Worm (Caenorhabditis elegans) whole organism, L4/young adult: Measurements from ENCODE around the gene ZC416.2.

Experiments used
- W03F9.2 ChIP-seq: fragments of 150-350 bp; optimal IDR thresholded peaks from 2 replicates; lab custom pipeline; 2014; ENCODE audit warnings: missing biosample characterization, missing genetic modification characterization
- dao-5 ChIP-seq: sonication (generic microtip); optimal IDR thresholded peaks from 2 replicates; lab custom pipeline; 2016; ENCODE audit warnings: missing genotype, missing genetic modification characterization, moderate library complexity, missing compliant biosample characterization
- him-1 ChIP-seq: sonication (generic microtip); optimal IDR thresholded peaks from 2 replicates; lab custom pipeline; 2016; ENCODE audit warnings: missing genotype, missing genetic modification reagents, missing genetic modification characterization, missing compliant biosample characterization

DNA sequence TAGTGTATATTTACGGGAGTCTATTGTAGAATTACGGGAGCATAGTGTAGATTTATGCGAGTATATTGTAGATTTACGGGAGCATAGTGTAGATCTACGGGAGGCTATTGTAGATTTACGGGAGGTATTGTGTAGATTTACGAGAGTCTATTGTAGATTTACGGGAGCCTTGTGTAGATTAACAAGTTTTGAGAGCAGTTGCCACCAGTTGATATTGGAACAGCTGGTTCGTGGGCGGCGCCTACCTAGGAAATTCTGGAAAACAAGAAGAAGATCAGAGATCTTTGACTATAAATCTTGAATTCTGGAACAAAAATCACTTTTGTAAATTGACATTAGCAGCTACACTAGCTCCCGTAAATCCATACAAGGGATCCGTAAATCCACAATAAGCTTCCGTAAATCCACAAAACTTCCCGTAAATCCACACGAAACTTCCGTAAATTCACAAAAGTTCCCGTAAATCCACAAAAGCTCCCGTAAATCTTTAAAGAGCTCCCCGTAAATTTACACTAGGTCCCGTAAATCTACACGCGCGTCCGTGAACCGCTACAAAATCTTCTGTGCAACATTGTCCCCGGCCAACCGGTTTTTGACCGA, 19.5 kb downstream of the ZC416.2 start:
- TF ChIP-seq him-1 (tag; lab: Kevin White, UChicago) (no peak), dao-5 (no peak), W03F9.2 (tag; lab: Kevin White, UChicago) (no peak)
